Worm (Caenorhabditis elegans) whole organism, young adult: ENCODE results near the gene srz-94.
A peak's percentile ranks its signal among the peaks of the same experiment; 100 is the strongest.
"Not testable (repeated sequence)": the region's sequence is repeated elsewhere in the genome, so short reads cannot be mapped to it uniquely, and the experiment has no call there.

Experiments
- B0035.1 ChIP-seq: sonication (generic microtip); optimal IDR thresholded peaks from 2 replicates; lab custom pipeline; 2016; ENCODE audit warnings: missing genetic modification characterization, mild to moderate bottlenecking, missing compliant biosample characterization, missing genotype, missing genetic modification reagents
- F33H1.4 ChIP-seq: fragments of 200-800 bp; sonication (Bioruptor generic); IDR thresholded peaks from 2 replicates; pipeline ENCODE4 v1.3.6; 2022; ENCODE audit warnings: missing genetic modification reagents, missing genetic modification characterization, missing compliant biosample characterization
- F37B4.10 ChIP-seq: fragments of 200-800 bp; sonication (Bioruptor generic); IDR thresholded peaks from 2 replicates; pipeline ENCODE4 v1.3.6; 2022; ENCODE audit warnings: missing genetic modification characterization, missing compliant biosample characterization
- T07F8.4 ChIP-seq: sonication (generic microtip); optimal IDR thresholded peaks from 2 replicates; lab custom pipeline; 2016; ENCODE audit warnings: mild to moderate bottlenecking, missing genetic modification characterization, moderate library complexity, missing compliant biosample characterization
- Y56A3A.18 ChIP-seq: fragments of 200-800 bp; sonication (Bioruptor generic); IDR thresholded peaks from 2 replicates; pipeline ENCODE4 v1.3.6; 2022; ENCODE audit warnings: missing genetic modification reagents, missing genetic modification characterization, missing compliant biosample characterization
- ama-1 ChIP-seq, 3 experiments: fragments of 150-350 bp in 1 of 3; sonication (generic microtip) in 2 of 3; optimal IDR thresholded peaks; 2 replicates each; lab custom pipeline; 2014 to 2018; ENCODE audit warnings: missing biosample characterization in 2 of 3, missing genetic modification characterization in 2 of 3, missing genetic modification reagents in 2 of 3
- attf-3 ChIP-seq: fragments of 200-800 bp; sonication (Bioruptor generic); conservative IDR thresholded peaks from 2 replicates; pipeline ENCODE4 v1.3.6; 2022; ENCODE audit warnings: missing genetic modification reagents, missing genetic modification characterization, missing compliant biosample characterization
- attf-6 ChIP-seq: fragments of 200-800 bp; sonication (Bioruptor generic); IDR thresholded peaks from 2 replicates; pipeline ENCODE4 v1.3.6; 2022; ENCODE audit warnings: missing genetic modification reagents, missing genetic modification characterization, missing compliant biosample characterization
- ceh-40 ChIP-seq: fragments of 200-800 bp; sonication (Bioruptor generic); IDR thresholded peaks from 2 replicates; pipeline ENCODE4 v1.3.6; 2022; ENCODE audit warnings: missing genetic modification characterization, missing compliant biosample characterization
- ceh-58 ChIP-seq: fragments of 200-800 bp; sonication (Bioruptor generic); IDR thresholded peaks from 2 replicates; pipeline ENCODE4 v1.3.6; 2022; ENCODE audit warnings: missing genetic modification characterization, missing compliant biosample characterization
- ceh-79 ChIP-seq: sonication (generic microtip); optimal IDR thresholded peaks from 2 replicates; lab custom pipeline; 2017; ENCODE audit warnings: mild to moderate bottlenecking, missing genetic modification characterization, missing compliant biosample characterization
- ceh-91 ChIP-seq: fragments of 200-800 bp; sonication (Bioruptor generic); IDR thresholded peaks from 2 replicates; pipeline ENCODE4 v1.3.6; 2022; ENCODE audit warnings: missing genetic modification reagents, missing genetic modification characterization, missing compliant biosample characterization
- dox-1 ChIP-seq: fragments of 200-800 bp; sonication (Bioruptor generic); IDR thresholded peaks from 2 replicates; pipeline ENCODE4 v1.3.6; 2022; ENCODE audit warnings: missing genetic modification reagents, missing genetic modification characterization, missing compliant biosample characterization
- dpl-1 ChIP-seq: fragments of 150-350 bp; optimal IDR thresholded peaks from 2 replicates; lab custom pipeline; 2014; ENCODE audit warnings: missing biosample characterization, missing genetic modification reagents, missing genetic modification characterization
- efl-1 ChIP-seq: fragments of 150-350 bp; optimal IDR thresholded peaks from 2 replicates; lab custom pipeline; 2014; ENCODE audit warnings: missing biosample characterization, missing genetic modification reagents, missing genetic modification characterization
- egl-18 ChIP-seq: fragments of 200-800 bp; sonication (Bioruptor generic); IDR thresholded peaks from 2 replicates; pipeline ENCODE4 v1.3.6; 2022; ENCODE audit warnings: missing genetic modification reagents, missing genetic modification characterization, missing compliant biosample characterization
- egrh-3 ChIP-seq: fragments of 200-800 bp; sonication (Bioruptor generic); IDR thresholded peaks from 2 replicates; pipeline ENCODE4 v1.3.6; 2022; ENCODE audit warnings: missing genetic modification reagents, missing genetic modification characterization, missing compliant biosample characterization
- gei-17 ChIP-seq: fragments of 200-800 bp; sonication (Bioruptor generic); optimal IDR thresholded peaks from 2 replicates; lab custom pipeline; 2018; ENCODE audit warnings: mild to moderate bottlenecking, missing genetic modification characterization, missing compliant biosample characterization
- him-1 ChIP-seq: sonication (generic microtip); optimal IDR thresholded peaks from 2 replicates; lab custom pipeline; 2016; ENCODE audit warnings: missing genotype, missing genetic modification reagents, missing genetic modification characterization, missing compliant biosample characterization
- hmg-1.2 ChIP-seq: fragments of 200-800 bp; sonication (Bioruptor generic); IDR thresholded peaks from 2 replicates; pipeline ENCODE4 v1.3.6; 2022; ENCODE audit warnings: missing genetic modification reagents, missing genetic modification characterization, missing compliant biosample characterization
- hsf-1 ChIP-seq: fragments of 200-800 bp; sonication (Bioruptor generic); IDR thresholded peaks from 2 replicates; pipeline ENCODE4 v1.3.6; 2022; ENCODE audit warnings: missing genetic modification reagents, missing genetic modification characterization, missing compliant biosample characterization
- lag-1 ChIP-seq: fragments of 200-800 bp; sonication (Bioruptor generic); IDR thresholded peaks from 2 replicates; pipeline ENCODE4 v1.3.6; 2022; ENCODE audit warnings: missing genetic modification reagents, missing genetic modification characterization, missing compliant biosample characterization
- lin-26 ChIP-seq: fragments of 200-800 bp; sonication (Bioruptor generic); IDR thresholded peaks from 2 replicates; pipeline ENCODE4 v1.3.6; 2022; ENCODE audit warnings: missing genetic modification reagents, missing genetic modification characterization, missing compliant biosample characterization
- lin-35 ChIP-seq, 3 experiments: fragments of 150-350 bp in 2 of 3; sonication (generic microtip) in 1 of 3; optimal IDR thresholded peaks; 2 replicates each; lab custom pipeline; 2014 to 2018; ENCODE audit warnings: missing biosample characterization in 3 of 3, missing genetic modification characterization in 3 of 3, missing genetic modification reagents in 3 of 3
- lin-40 ChIP-seq: sonication (generic microtip); optimal IDR thresholded peaks from 2 replicates; lab custom pipeline; 2016; ENCODE audit warnings: missing genetic modification characterization, mild to moderate bottlenecking, missing compliant biosample characterization, missing genotype, missing genetic modification reagents
- nfya-1 ChIP-seq: sonication (generic microtip); optimal IDR thresholded peaks from 2 replicates; lab custom pipeline; 2017; ENCODE audit warnings: antibody characterized with exemption, missing compliant biosample characterization, missing genetic modification characterization, borderline replicate concordance; ENCODE audit not compliant: insufficient read depth
- nfyb-1 ChIP-seq: fragments of 200-800 bp; sonication (Bioruptor generic); IDR thresholded peaks from 2 replicates; pipeline ENCODE4 v1.3.6; 2022; ENCODE audit warnings: missing genetic modification reagents, missing genetic modification characterization, missing compliant biosample characterization
- nhr-27 ChIP-seq: fragments of 200-800 bp; sonication (Bioruptor generic); optimal IDR thresholded peaks from 2 replicates; lab custom pipeline; 2018; ENCODE audit warnings: mild to moderate bottlenecking, missing genetic modification characterization, moderate library complexity, missing compliant biosample characterization
- nhr-80 ChIP-seq: sonication (generic microtip); optimal IDR thresholded peaks from 2 replicates; lab custom pipeline; 2016; ENCODE audit warnings: missing genetic modification characterization, missing compliant biosample characterization
- nhr-90 ChIP-seq: sonication (generic microtip); optimal IDR thresholded peaks from 2 replicates; lab custom pipeline; 2016; ENCODE audit warnings: missing genotype, mild to moderate bottlenecking, missing genetic modification characterization, missing compliant biosample characterization
- pbrm-1 ChIP-seq: fragments of 200-800 bp; sonication (Bioruptor generic); IDR thresholded peaks from 2 replicates; pipeline ENCODE4 v1.3.6; 2022; ENCODE audit warnings: missing genetic modification reagents, missing genetic modification characterization, missing compliant biosample characterization
- sdz-38 ChIP-seq: sonication (generic microtip); optimal IDR thresholded peaks from 2 replicates; lab custom pipeline; 2016; ENCODE audit warnings: missing genotype, missing genetic modification characterization, missing compliant biosample characterization
- snpc-4 ChIP-seq, 5 experiments: fragments of 150-350 bp in 1 of 5; sonication (generic microtip) in 4 of 5; optimal IDR thresholded peaks; 2 replicates each; lab custom pipeline; 2014 to 2018; ENCODE audit warnings: missing genetic modification characterization in 5 of 5, missing biosample characterization in 3 of 5, antibody characterized with exemption in 2 of 5, mild to moderate bottlenecking in 2 of 5, missing compliant biosample characterization in 2 of 5, missing genotype in 2 of 5, moderate library complexity in 2 of 5, missing genetic modification reagents in 1 of 5
- somi-1 ChIP-seq: fragments of 200-800 bp; sonication (Bioruptor generic); optimal IDR thresholded peaks from 2 replicates; lab custom pipeline; 2018; ENCODE audit warnings: mild to moderate bottlenecking, missing genetic modification characterization, missing compliant biosample characterization
- sptf-2 ChIP-seq: fragments of 200-800 bp; sonication (Bioruptor generic); optimal IDR thresholded peaks from 2 replicates; lab custom pipeline; 2018; ENCODE audit warnings: mild to moderate bottlenecking, missing genetic modification characterization, missing compliant biosample characterization
- xnd-1 ChIP-seq: sonication (generic microtip); optimal IDR thresholded peaks from 2 replicates; lab custom pipeline; 2016; ENCODE audit warnings: missing genotype, missing genetic modification reagents, missing genetic modification characterization, missing compliant biosample characterization
- zfh-2 ChIP-seq: fragments of 200-800 bp; sonication (Bioruptor generic); conservative IDR thresholded peaks from 2 replicates; pipeline ENCODE4 v1.3.6; 2022; ENCODE audit warnings: missing genetic modification reagents, missing genetic modification characterization, missing compliant biosample characterization
- zim-3 ChIP-seq: sonication (generic microtip); optimal IDR thresholded peaks from 2 replicates; lab custom pipeline; 2017; ENCODE audit warnings: mild to moderate bottlenecking, missing genetic modification characterization, moderate library complexity, missing compliant biosample characterization

Gene srz-94

DNA sequence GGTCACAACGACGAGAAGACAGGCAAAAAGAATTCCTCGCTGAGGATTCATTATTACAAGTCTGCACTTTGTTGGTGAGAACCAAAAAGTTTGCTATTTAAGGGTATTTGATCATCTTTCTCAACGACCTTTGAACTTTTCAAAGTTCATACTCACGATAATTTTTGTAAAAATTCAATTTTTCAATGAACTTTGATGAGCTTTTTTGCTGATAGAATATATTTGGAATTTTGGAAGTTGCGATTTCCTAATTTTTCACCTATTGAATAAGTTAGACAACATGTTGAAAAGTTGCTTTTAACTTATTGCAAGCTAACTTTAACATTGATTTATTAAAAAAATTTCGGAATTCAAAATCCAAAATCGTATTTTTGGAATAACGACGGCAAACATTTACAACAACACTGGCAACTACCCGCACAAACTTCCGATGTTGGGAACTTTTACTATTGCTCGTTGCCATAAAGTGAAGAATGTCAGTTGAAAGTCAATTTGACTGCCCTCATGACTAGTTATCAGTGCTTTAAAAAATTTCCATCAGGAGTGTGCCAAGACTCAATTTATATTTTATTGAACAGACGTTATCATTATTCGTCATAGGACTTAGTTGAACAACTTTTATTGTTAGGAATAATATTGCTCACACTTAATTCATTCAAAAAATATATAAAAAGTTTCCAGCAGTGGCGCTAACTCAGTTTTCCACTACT lies 13.0 kb downstream of the srz-94 start, which contains the start of the genes F49H6.8 and F49H6.5:
TSS of gene F49H6.8 (minus strand) at position 51 of the 710 bp plus-strand sequence.
TSS of gene F49H6.5 (plus strand) at position 629 of the 710 bp plus-strand sequence.
- TF ChIP-seq nhr-80 (peak; percentile 37), snpc-4 (GFP tag; optimal IDR thresholded peaks at IDR 0.05; lab: Kevin White, UChicago) (no peak), snpc-4 (tag; optimal IDR thresholded peaks at IDR 0.05; lab: Kevin White, UChicago) (peak in 1 of 4 experiments; percentile 40), zim-3 (tag; lab: Kevin White, UChicago) (no peak)

DNA sequence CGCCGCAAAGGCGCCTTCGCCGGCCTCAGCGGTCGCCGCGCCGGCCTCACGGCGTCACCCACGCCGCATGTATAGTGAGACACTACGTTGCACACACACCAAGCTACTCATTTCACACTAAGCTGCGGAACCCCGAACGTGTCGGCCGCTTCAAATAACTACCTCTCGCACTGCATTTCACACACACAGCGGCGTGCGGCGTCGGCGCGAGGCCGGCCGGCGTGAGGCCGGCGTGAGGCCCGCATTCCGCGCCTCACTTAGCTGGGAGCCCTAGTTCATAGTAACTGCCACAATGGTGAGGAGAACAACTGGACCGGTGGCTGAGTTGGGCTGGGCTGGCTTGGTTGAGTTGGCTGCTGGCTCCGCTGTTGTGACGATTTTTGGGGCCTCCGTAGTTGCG lies 13.7 kb downstream of the srz-94 start:
- TF ChIP-seq zfh-2 (GFP tag; lab: Robert Waterston, UW) (peak; percentile 90), lin-26 (GFP tag; lab: Robert Waterston, UW) (0 out of 2 replicates have a peak, but pooled peaks have one; percentile 36), dox-1 (peak; percentile 39; the same call in 1 of the 2 replicates), egrh-3 (GFP tag; lab: Robert Waterston, UW) (peak; percentile 74; the same call in 1 of the 2 replicates), nfyb-1 (GFP tag; lab: Robert Waterston, UW) (0 out of 2 replicates have a peak, but pooled peaks have one; percentile 39), pbrm-1 (0 out of 2 replicates have a peak, but pooled peaks have one; percentile 20), snpc-4 (tag; optimal IDR thresholded peaks at IDR 0.05; lab: Kevin White, UChicago) (peak in 1 of 4 experiments; percentile 59), ceh-91 (GFP tag; lab: Robert Waterston, UW) (0 out of 2 replicates have a peak, but pooled peaks have one; percentile 15)
- not testable (repeated sequence) for TF ChIP-seq snpc-4 (GFP tag; optimal IDR thresholded peaks at IDR 0.05; lab: Kevin White, UChicago)

DNA sequence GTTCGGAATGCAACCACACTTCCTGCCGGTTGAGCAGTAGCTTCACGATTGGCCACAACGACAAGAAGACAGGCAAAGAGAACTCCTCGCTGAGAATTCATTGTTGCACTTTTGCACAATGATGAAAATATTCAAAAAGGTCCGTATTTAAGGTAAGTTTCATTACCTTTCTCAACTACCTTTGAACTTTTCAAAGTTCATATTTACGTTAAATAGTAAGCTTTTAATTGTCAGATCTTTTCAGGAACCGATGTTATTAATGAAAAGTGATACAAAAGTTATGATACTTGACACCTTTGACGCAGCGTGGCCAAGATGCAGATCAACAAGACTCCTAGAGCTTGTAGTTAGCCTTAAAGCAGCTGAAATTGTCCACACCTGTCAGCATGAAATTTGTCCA lies 14.4 kb downstream of the srz-94 start, which contains the start of gene F49H6.12:
TSS of gene F49H6.12 (minus strand) at position 101 of the 400 bp plus-strand sequence.
- TF ChIP-seq ceh-40 (GFP tag; lab: Robert Waterston, UW) (no peak), nhr-90 (tag; lab: Kevin White, UChicago) (no peak), dox-1 (no peak), hsf-1 (GFP tag; lab: Robert Waterston, UW) (no peak), nhr-27 (no peak), ceh-79 (no peak), sptf-2 (GFP tag; lab: Kevin White, UChicago) (no peak), lag-1 (GFP tag; lab: Robert Waterston, UW) (no peak), him-1 (tag; lab: Kevin White, UChicago) (no peak), dpl-1 (GFP tag; lab: Kevin White, UChicago) (no peak), F33H1.4 (GFP tag; lab: Robert Waterston, UW) (no peak), lin-40 (tag; lab: Kevin White, UChicago) (no peak), nhr-80 (no peak), gei-17 (no peak), F37B4.10 (no peak), xnd-1 (no peak), efl-1 (GFP tag; lab: Kevin White, UChicago) (no peak)

DNA sequence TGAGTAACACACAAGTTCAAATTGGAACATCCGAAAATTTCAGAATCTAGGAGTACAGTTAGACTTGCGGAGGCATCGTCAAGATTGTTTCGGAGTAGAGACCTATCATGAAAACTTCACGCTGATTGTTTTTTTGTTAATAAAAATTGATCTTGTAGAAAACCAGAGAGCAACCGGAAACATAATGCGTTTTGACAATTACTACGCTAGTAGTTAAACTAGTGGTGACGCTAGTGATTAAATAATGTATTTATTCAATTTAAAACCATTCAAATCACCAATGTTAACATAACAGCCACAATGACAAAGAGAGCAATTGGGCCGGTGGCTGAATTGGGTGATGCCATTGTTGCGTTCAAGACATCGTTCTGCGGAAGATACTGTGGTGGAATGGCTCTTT lies 16.1 kb downstream of the srz-94 start, which contains the start of gene F49H6.17:
TSS of gene F49H6.17 (plus strand) at position 301 of the 400 bp plus-strand sequence.
- no peak for TF ChIP-seq him-1 (tag; lab: Kevin White, UChicago)
- no peak for TF ChIP-seq ceh-58 (GFP tag; lab: Robert Waterston, UW)
- TF ChIP-seq ceh-79: no peak
- TF ChIP-seq sdz-38 (tag; lab: Kevin White, UChicago): no peak
- no peak for TF ChIP-seq hmg-1.2
- TF ChIP-seq lin-26 (GFP tag; lab: Robert Waterston, UW): no peak
- TF ChIP-seq attf-3 (GFP tag; lab: Robert Waterston, UW): no peak
- no peak for TF ChIP-seq T07F8.4 (tag; lab: Kevin White, UChicago)
- no peak for TF ChIP-seq B0035.1 (tag; lab: Kevin White, UChicago)
- TF ChIP-seq lin-35 (GFP tag; optimal IDR thresholded peaks at IDR 0.05; lab: Kevin White, UChicago): no peak
- TF ChIP-seq Y56A3A.18 (GFP tag; lab: Robert Waterston, UW): no peak
- TF ChIP-seq egl-18 (GFP tag; lab: Robert Waterston, UW): no peak
- TF ChIP-seq attf-6 (GFP tag; lab: Robert Waterston, UW): no peak
- TF ChIP-seq ama-1 (optimal IDR thresholded peaks at IDR 0.05; lab: Kevin White, UChicago): no peak
- no peak for TF ChIP-seq ama-1 (GFP tag; optimal IDR thresholded peaks at IDR 0.05; lab: Kevin White, UChicago)
- TF ChIP-seq nhr-90 (tag; lab: Kevin White, UChicago): no peak
- TF ChIP-seq somi-1 (GFP tag; lab: Kevin White, UChicago): no peak
- TF ChIP-seq nfya-1 (tag; lab: Kevin White, UChicago): no peak
